Fruit fly (Drosophila melanogaster) whole organism, embryonic: ENCODE measurements around the gene CG42553.
A peak's percentile ranks its signal among the peaks of the same experiment; 100 is the strongest.

ENCODE experiments used
- Antp ChIP-seq: fragments of 200-800 bp; sonication (Bioruptor generic); optimal IDR thresholded peaks from 3 replicates; lab custom pipeline; 2016; ENCODE audit warnings: missing biosample characterization, missing genetic modification characterization
- Blimp-1 ChIP-seq: fragments of 200-800 bp; sonication (Bioruptor generic); optimal IDR thresholded peaks from 3 replicates; lab custom pipeline; 2018; ENCODE audit warnings: missing biosample characterization, missing genetic modification characterization, mild to moderate bottlenecking, moderate library complexity, missing genetic modification reagents
- BtbVII ChIP-seq: fragments of 200-800 bp; sonication (Bioruptor generic); optimal IDR thresholded peaks from 3 replicates; lab custom pipeline; 2017; ENCODE audit warnings: missing biosample characterization, mild to moderate bottlenecking, missing genetic modification characterization
- Bteb2 ChIP-seq: fragments of 200-800 bp; sonication (Bioruptor generic); optimal IDR thresholded peaks from 2 replicates; lab custom pipeline; 2016; ENCODE audit warnings: missing biosample characterization, missing genetic modification characterization
- CG10274 ChIP-seq: fragments of 200-800 bp; sonication (Bioruptor generic); optimal IDR thresholded peaks from 3 replicates; lab custom pipeline; 2017; ENCODE audit warnings: missing biosample characterization, mild to moderate bottlenecking, missing genetic modification characterization
- CG10543 ChIP-seq: fragments of 200-800 bp; sonication (Bioruptor generic); optimal IDR thresholded peaks from 3 replicates; lab custom pipeline; 2017; ENCODE audit warnings: missing biosample characterization, mild to moderate bottlenecking, missing genetic modification characterization, moderate library complexity
- CG10565 ChIP-seq: fragments of 200-800 bp; sonication (Bioruptor generic); optimal IDR thresholded peaks from 3 replicates; lab custom pipeline; 2016; ENCODE audit warnings: missing biosample characterization, mild to moderate bottlenecking, missing genetic modification characterization
- CG10654 ChIP-seq: fragments of 200-800 bp; sonication (Bioruptor generic); optimal IDR thresholded peaks from 2 replicates; lab custom pipeline; 2016; ENCODE audit warnings: missing biosample characterization, missing genetic modification characterization
- CG10959 ChIP-seq: fragments of 200-800 bp; sonication (Bioruptor generic); IDR thresholded peaks from 2 replicates; pipeline ENCODE4 v1.3.6; 2022; ENCODE audit warnings: missing biosample characterization, missing genetic modification characterization
- CG12299 ChIP-seq: fragments of 200-800 bp; sonication (Bioruptor generic); optimal IDR thresholded peaks from 2 replicates; lab custom pipeline; 2018; ENCODE audit warnings: missing biosample characterization, mild to moderate bottlenecking, missing genetic modification characterization
- CG14860 ChIP-seq: fragments of 200-800 bp; sonication (Bioruptor generic); IDR thresholded peaks from 3 replicates; pipeline ENCODE4 v1.3.6; 2022; ENCODE audit warnings: missing biosample characterization, missing genetic modification characterization; ENCODE audit not compliant: partially characterized antibody
- CG17359 ChIP-seq: fragments of 200-800 bp; sonication (Bioruptor generic); optimal IDR thresholded peaks from 3 replicates; lab custom pipeline; 2018; ENCODE audit warnings: missing biosample characterization, mild to moderate bottlenecking, missing genetic modification characterization, moderate library complexity
- CG2120 ChIP-seq: fragments of 200-800 bp; sonication (Bioruptor generic); optimal IDR thresholded peaks from 3 replicates; lab custom pipeline; 2016; ENCODE audit warnings: missing biosample characterization, missing genetic modification characterization
- CG2678 ChIP-seq: fragments of 200-800 bp; sonication (Bioruptor generic); optimal IDR thresholded peaks from 3 replicates; lab custom pipeline; 2019; ENCODE audit warnings: missing biosample characterization, mild to moderate bottlenecking, missing genetic modification characterization, moderate library complexity
- CG31388 ChIP-seq: fragments of 200-800 bp; sonication (Bioruptor generic); optimal IDR thresholded peaks from 2 replicates; lab custom pipeline; 2016; ENCODE audit warnings: missing biosample characterization, missing genetic modification characterization
- CG33557 ChIP-seq: fragments of 200-800 bp; sonication (Bioruptor generic); optimal IDR thresholded peaks from 2 replicates; lab custom pipeline; 2019; ENCODE audit warnings: missing biosample characterization, mild to moderate bottlenecking, missing genetic modification characterization, moderate library complexity
- CG3847 ChIP-seq: fragments of 200-800 bp; sonication (Bioruptor generic); IDR thresholded peaks from 2 replicates; pipeline ENCODE4 v1.3.6; 2022; ENCODE audit warnings: missing biosample characterization, missing genetic modification characterization
- CG5953 ChIP-seq: fragments of 200-800 bp; sonication (Bioruptor generic); IDR thresholded peaks from 2 replicates; pipeline ENCODE4 v1.3.6; 2022; ENCODE audit warnings: missing biosample characterization, missing genetic modification characterization
- CG6175 ChIP-seq: fragments of 200-800 bp; sonication (Bioruptor generic); IDR thresholded peaks from 3 replicates; pipeline ENCODE4 v1.3.6; 2022; ENCODE audit warnings: missing biosample characterization, missing genetic modification characterization
- CG6254 ChIP-seq: fragments of 200-800 bp; sonication (Bioruptor generic); optimal IDR thresholded peaks from 3 replicates; lab custom pipeline; 2017; ENCODE audit warnings: mild to moderate bottlenecking, missing biosample characterization, missing genetic modification reagents, missing genetic modification characterization
- CG7786 ChIP-seq: fragments of 200-800 bp; sonication (Bioruptor generic); optimal IDR thresholded peaks from 2 replicates; lab custom pipeline; 2016; ENCODE audit warnings: missing biosample characterization, missing genetic modification characterization
- CG7963 ChIP-seq: fragments of 200-800 bp; sonication (Bioruptor generic); IDR thresholded peaks from 3 replicates; pipeline ENCODE4 v1.3.6; 2022; ENCODE audit warnings: missing biosample characterization, missing genetic modification characterization; ENCODE audit not compliant: partially characterized antibody
- CTCF ChIP-seq: fragments of 200-800 bp; sonication (Bioruptor generic); optimal IDR thresholded peaks from 2 replicates; lab custom pipeline; 2017; ENCODE audit warnings: missing biosample characterization, mild to moderate bottlenecking, missing genetic modification characterization, moderate library complexity
- HLH54F ChIP-seq: fragments of 200-800 bp; sonication (Bioruptor generic); optimal IDR thresholded peaks from 3 replicates; lab custom pipeline; 2016; ENCODE audit warnings: missing biosample characterization, missing genetic modification characterization
- Hr78 ChIP-seq, 2 experiments: fragments of 200-800 bp in 1 of 2; fragments of >200 bp in 1 of 2; sonication (Bioruptor generic) in 1 of 2; optimal IDR thresholded peaks; 2 replicates each; lab custom pipeline; 2017 to 2019; ENCODE audit warnings: missing biosample characterization in 2 of 2, missing genetic modification characterization in 2 of 2, mild to moderate bottlenecking in 1 of 2, moderate library complexity in 1 of 2
- Lpt ChIP-seq: fragments of >200 bp; optimal IDR thresholded peaks from 2 replicates; lab custom pipeline; 2018; ENCODE audit warnings: missing biosample characterization, missing genetic modification characterization
- MBD-R2 ChIP-seq: fragments of 200-800 bp; sonication (Bioruptor generic); IDR thresholded peaks from 2 replicates; pipeline ENCODE4 v1.3.6; 2022; ENCODE audit warnings: missing biosample characterization, missing genetic modification characterization
- NC2α ChIP-seq: fragments of 200-800 bp; sonication (Bioruptor generic); optimal IDR thresholded peaks from 2 replicates; lab custom pipeline; 2016; ENCODE audit warnings: missing biosample characterization, missing genetic modification characterization
- PHDP ChIP-seq: fragments of 200-800 bp; sonication (Bioruptor generic); optimal IDR thresholded peaks from 3 replicates; lab custom pipeline; 2018; ENCODE audit warnings: missing biosample characterization, mild to moderate bottlenecking, missing genetic modification characterization, moderate library complexity
- Poxn ChIP-seq: fragments of 200-800 bp; sonication (Bioruptor generic); IDR thresholded peaks from 2 replicates; pipeline ENCODE4 v1.3.6; 2022; ENCODE audit warnings: missing biosample characterization, missing genetic modification characterization
- YL-1 ChIP-seq: fragments of 200-800 bp; sonication (Bioruptor generic); optimal IDR thresholded peaks from 3 replicates; lab custom pipeline; 2017; ENCODE audit warnings: missing biosample characterization, mild to moderate bottlenecking, missing genetic modification characterization
- ash1 ChIP-seq: fragments of 200-800 bp; sonication (Bioruptor generic); optimal IDR thresholded peaks from 2 replicates; lab custom pipeline; 2018; ENCODE audit warnings: missing biosample characterization, mild to moderate bottlenecking, missing genetic modification characterization
- az2 ChIP-seq: fragments of 200-800 bp; sonication (Bioruptor generic); optimal IDR thresholded peaks from 3 replicates; lab custom pipeline; 2016; ENCODE audit warnings: missing biosample characterization, missing genetic modification characterization
- br ChIP-seq: fragments of >200 bp; optimal IDR thresholded peaks from 2 replicates; lab custom pipeline; 2017
- corto ChIP-seq: fragments of 200-800 bp; sonication (Bioruptor generic); optimal IDR thresholded peaks from 2 replicates; lab custom pipeline; 2016; ENCODE audit warnings: missing biosample characterization, mild to moderate bottlenecking, missing genetic modification characterization, moderate library complexity
- da ChIP-seq: fragments of 200-800 bp; sonication (Bioruptor generic); optimal IDR thresholded peaks from 2 replicates; lab custom pipeline; 2016; ENCODE audit warnings: missing biosample characterization, missing genetic modification characterization
- danr ChIP-seq: fragments of 200-800 bp; sonication (Bioruptor generic); IDR thresholded peaks from 2 replicates; pipeline ENCODE4 v1.3.6; 2022; ENCODE audit warnings: missing biosample characterization, missing genetic modification characterization
- ems ChIP-seq: fragments of 200-800 bp; sonication (Bioruptor generic); optimal IDR thresholded peaks from 3 replicates; lab custom pipeline; 2016; ENCODE audit warnings: missing biosample characterization, missing genetic modification characterization
- ftz-f1 ChIP-seq: fragments of 200-800 bp; sonication (Bioruptor generic); optimal IDR thresholded peaks from 2 replicates; lab custom pipeline; 2016; ENCODE audit warnings: missing biosample characterization, missing genetic modification characterization
- h ChIP-seq: fragments of >200 bp; optimal IDR thresholded peaks from 2 replicates; lab custom pipeline; 2017
- hb ChIP-seq: fragments of 200-800 bp; sonication (Bioruptor generic); IDR thresholded peaks from 3 replicates; pipeline ENCODE4 v1.3.6; 2022; ENCODE audit warnings: missing biosample characterization, missing genetic modification characterization; ENCODE audit not compliant: partially characterized antibody
- klu ChIP-seq: fragments of 200-800 bp; sonication (Bioruptor generic); IDR thresholded peaks from 2 replicates; pipeline ENCODE4 v1.3.6; 2022; ENCODE audit warnings: missing biosample characterization, missing genetic modification characterization
- luna ChIP-seq: fragments of 200-800 bp; sonication (Bioruptor generic); optimal IDR thresholded peaks from 2 replicates; lab custom pipeline; 2016; ENCODE audit warnings: missing biosample characterization, missing genetic modification characterization
- peb ChIP-seq: fragments of 200-800 bp; sonication (Bioruptor generic); IDR thresholded peaks from 2 replicates; pipeline ENCODE4 v1.3.6; 2022; ENCODE audit warnings: missing biosample characterization, missing genetic modification characterization
- sens-2 ChIP-seq: fragments of 200-800 bp; sonication (Bioruptor generic); IDR thresholded peaks from 2 replicates; pipeline ENCODE4 v1.3.6; 2022; ENCODE audit warnings: missing biosample characterization, missing genetic modification characterization
- sim ChIP-seq: fragments of 200-800 bp; sonication (Bioruptor generic); IDR thresholded peaks from 2 replicates; pipeline ENCODE4 v1.3.6; 2022; ENCODE audit warnings: missing biosample characterization, missing genetic modification characterization
- sima ChIP-seq: fragments of 200-800 bp; sonication (Bioruptor generic); optimal IDR thresholded peaks from 2 replicates; lab custom pipeline; 2016; ENCODE audit warnings: missing biosample characterization, missing genetic modification characterization
- sqz ChIP-seq: fragments of 200-800 bp; sonication (Bioruptor generic); optimal IDR thresholded peaks from 3 replicates; lab custom pipeline; 2018; ENCODE audit warnings: missing biosample characterization, mild to moderate bottlenecking, missing genetic modification characterization
- tna ChIP-seq: fragments of 200-800 bp; sonication (Bioruptor generic); IDR thresholded peaks from 2 replicates; pipeline ENCODE4 v1.3.6; 2022; ENCODE audit warnings: missing biosample characterization, missing genetic modification characterization; ENCODE audit not compliant: partially characterized antibody
- ttk ChIP-seq: fragments of 200-800 bp; sonication (Bioruptor generic); IDR thresholded peaks from 2 replicates; pipeline ENCODE4 v2.1.2; 2022; ENCODE audit warnings: missing biosample characterization, missing genetic modification characterization
- wdn ChIP-seq: fragments of 200-800 bp; sonication (Bioruptor generic); IDR thresholded peaks from 2 replicates; pipeline ENCODE4 v1.3.6; 2022; ENCODE audit warnings: missing biosample characterization, missing genetic modification characterization
- zfh2 ChIP-seq: fragments of 200-800 bp; sonication (Bioruptor generic); optimal IDR thresholded peaks from 2 replicates; lab custom pipeline; 2016; ENCODE audit warnings: missing biosample characterization, missing genetic modification characterization

The CG42553 gene

dm6 chr3L:819297-819886, 14.5 kb upstream of the CG42553 start (continued):
- TF ChIP-seq CG10274 (GFP tag; lab: Kevin White, UChicago) = peak; percentile 68
- TF ChIP-seq br (lab: Kevin White, UChicago) = no peak
- peak; percentile 81 for TF ChIP-seq wdn (GFP tag; lab: Robert Waterston, UW)
- TF ChIP-seq PHDP (tag; lab: Kevin White, UChicago) = peak; percentile 86
- peak; percentile 95 for TF ChIP-seq ttk (GFP tag; lab: Robert Waterston, UW)
- peak; percentile 82 for TF ChIP-seq Blimp-1 (GFP tag; lab: Kevin White, UChicago)
- TF ChIP-seq corto (GFP tag; lab: Kevin White, UChicago) = no peak
- TF ChIP-seq CG5953 (GFP tag; lab: Robert Waterston, UW) = peak; percentile 95
- TF ChIP-seq CG10543 (GFP tag; lab: Kevin White, UChicago) = peak; percentile 82
- TF ChIP-seq ash1 = peak; percentile 42
- no peak for TF ChIP-seq CG10565 (GFP tag; lab: Kevin White, UChicago)
- TF ChIP-seq YL-1 (GFP tag; lab: Kevin White, UChicago) = no peak
- peak; percentile 62 for TF ChIP-seq NC2α (GFP tag; lab: Kevin White, UChicago)
- TF ChIP-seq ftz-f1 (GFP tag; lab: Kevin White, UChicago) = peak; percentile 77
- TF ChIP-seq CG10654 (GFP tag; lab: Kevin White, UChicago) = peak; percentile 84
- TF ChIP-seq Poxn (GFP tag; lab: Robert Waterston, UW) = peak; percentile 33; the same call in 1 of the 2 replicates
- TF ChIP-seq MBD-R2 (GFP tag; lab: Robert Waterston, UW) = peak; percentile 71
- TF ChIP-seq Hr78 (GFP tag; optimal IDR thresholded peaks at IDR 0.05; lab: Kevin White, UChicago) = peak in 1 of 2 experiments; percentile 82
- TF ChIP-seq CG33557 (GFP tag; lab: Kevin White, UChicago) = no peak
- TF ChIP-seq sima (GFP tag; lab: Kevin White, UChicago) = peak; percentile 54
- peak; percentile 83 for TF ChIP-seq sim (GFP tag; lab: Robert Waterston, UW)
- TF ChIP-seq zfh2 (GFP tag; lab: Kevin White, UChicago) = peak; percentile 83
- TF ChIP-seq CG6175 (GFP tag; lab: Robert Waterston, UW) = peak; percentile 87
- TF ChIP-seq CG6254 (GFP tag; lab: Kevin White, UChicago) = peak; percentile 55
- TF ChIP-seq danr (GFP tag; lab: Robert Waterston, UW) = peak; percentile 87
- peak; percentile 87 for TF ChIP-seq HLH54F (GFP tag; lab: Kevin White, UChicago)
- peak; percentile 94 for TF ChIP-seq sens-2 (GFP tag; lab: Robert Waterston, UW)
- peak; percentile 92 for TF ChIP-seq CG17359 (tag; lab: Kevin White, UChicago)
- TF ChIP-seq luna (GFP tag; lab: Kevin White, UChicago) = no peak
- TF ChIP-seq da (GFP tag; lab: Kevin White, UChicago) = peak; percentile 69
- no peak for TF ChIP-seq hb
- no peak for TF ChIP-seq CG14860 (GFP tag; lab: Robert Waterston, UW)
- TF ChIP-seq sqz (GFP tag; lab: Kevin White, UChicago) = peak; percentile 98
- no peak for TF ChIP-seq h (lab: Kevin White, UChicago)
- TF ChIP-seq ems (GFP tag; lab: Kevin White, UChicago) = peak; percentile 87
- peak; percentile 90 for TF ChIP-seq CG2678
- peak; percentile 92 for TF ChIP-seq CG3847
- peak; percentile 57; the same call in 1 of the 2 replicates for TF ChIP-seq CG10959
- no peak for TF ChIP-seq CG7963 (GFP tag; lab: Robert Waterston, UW)
- TF ChIP-seq CG12299 (tag; lab: Kevin White, UChicago) = peak; percentile 59
- TF ChIP-seq BtbVII (GFP tag; lab: Kevin White, UChicago) = peak; percentile 81
- peak; percentile 83 for TF ChIP-seq klu
- TF ChIP-seq az2 (GFP tag; lab: Kevin White, UChicago) = peak; percentile 92
- TF ChIP-seq Antp (GFP tag; lab: Kevin White, UChicago) = peak; percentile 93
- peak; percentile 89 for TF ChIP-seq CG2120
- TF ChIP-seq Lpt (GFP tag; lab: Kevin White, UChicago) = no peak
- no peak for TF ChIP-seq tna
- TF ChIP-seq CG7786 (GFP tag; lab: Kevin White, UChicago) = peak; percentile 80
- TF ChIP-seq peb (GFP tag; lab: Robert Waterston, UW) = peak; percentile 80
- no peak for TF ChIP-seq CTCF (GFP tag; lab: Kevin White, UChicago)
- TF ChIP-seq CG31388 (GFP tag; lab: Kevin White, UChicago) = peak; percentile 47
- peak; percentile 67 for TF ChIP-seq Bteb2 (GFP tag; lab: Kevin White, UChicago)
